Fruit fly (Drosophila melanogaster): ENCODE measurements around the gene CG5787.

dm6 chr2L:12718437-12719376 lies 6.0 kb upstream of the CG5787 start, which contains the start of gene MRP:
- TF ChIP-seq ftz-f1 (GFP tag; optimal IDR thresholded peaks at IDR 0.05) (peak; percentile 64), CG16779 (GFP tag; IDR thresholded peaks at IDR 0.05) (no peak), CG3163 (GFP tag; optimal IDR thresholded peaks at IDR 0.05) (peak; percentile 84), seq (GFP tag; IDR thresholded peaks at IDR 0.05) (no peak)

Measured in whole organism, embryonic.